Worm (Caenorhabditis elegans): Measurements from ENCODE around the gene asm-1.

The asm-1 gene

ce11 chrII:6891838-6892237 is 18.0 kb upstream of the asm-1 start (continued):
- TF ChIP-seq rcor-1 (GFP tag; IDR thresholded peaks at IDR 0.05) = no peak
- no peak for TF ChIP-seq K12H6.12 (tag; optimal IDR thresholded peaks at IDR 0.05)
- TF ChIP-seq lir-1 (GFP tag; conservative IDR thresholded peaks at IDR 0.05) = 0 out of 2 replicates have a peak, but pooled peaks have one; percentile 50
- no peak for TF ChIP-seq aptf-2 (GFP tag; conservative IDR thresholded peaks at IDR 0.05)
- no peak for TF ChIP-seq F39B2.1 (GFP tag; IDR thresholded peaks at IDR 0.05)
- no peak for TF ChIP-seq hlh-12 (tag; optimal IDR thresholded peaks at IDR 0.05)
- TF ChIP-seq madf-10 (tag; optimal IDR thresholded peaks at IDR 0.05) = no peak
- no peak for TF ChIP-seq F10E7.11 (tag; optimal IDR thresholded peaks at IDR 0.05)
- no peak for TF ChIP-seq F49E8.2 (tag; optimal IDR thresholded peaks at IDR 0.05; ENCODE audit: insufficient read depth)
- TF ChIP-seq B0261.1 (tag; optimal IDR thresholded peaks at IDR 0.05) = no peak
- TF ChIP-seq F57C9.4 (tag; optimal IDR thresholded peaks at IDR 0.05) = no peak
- no peak for TF ChIP-seq egl-44 (GFP tag; IDR thresholded peaks at IDR 0.05)
- no peak for TF ChIP-seq D2030.7 (GFP tag; IDR thresholded peaks at IDR 0.05)
- TF ChIP-seq snpc-4 (GFP tag; optimal IDR thresholded peaks at IDR 0.05) = no peak
- TF ChIP-seq snpc-4 (tag; optimal IDR thresholded peaks at IDR 0.05) = no peak
- no peak for TF ChIP-seq hmg-1.2 (GFP tag; IDR thresholded peaks at IDR 0.05)
- TF ChIP-seq hrde-1 (tag; optimal IDR thresholded peaks at IDR 0.05; ENCODE audit: borderline replicate concordance) = no peak
- no peak for TF ChIP-seq ets-4 (GFP tag; optimal IDR thresholded peaks at IDR 0.05)
- TF ChIP-seq C06A6.2 (GFP tag; conservative IDR thresholded peaks at IDR 0.05) = no peak
- TF ChIP-seq tbp1 (GFP tag; optimal IDR thresholded peaks at IDR 0.05) = peak; percentile 36
- no peak for TF ChIP-seq rpc-1 (optimal IDR thresholded peaks at IDR 0.05)
- TF ChIP-seq rpc-1 (tag; optimal IDR thresholded peaks at IDR 0.05) = no peak
- TF ChIP-seq Y53G8AR.9 (GFP tag; conservative IDR thresholded peaks at IDR 0.05) = no peak
- no peak for TF ChIP-seq egl-18 (GFP tag; IDR thresholded peaks at IDR 0.05)
- no peak for TF ChIP-seq tbx-9 (tag; optimal IDR thresholded peaks at IDR 0.05; ENCODE audit: borderline replicate concordance)
- no peak for TF ChIP-seq him-1 (tag; optimal IDR thresholded peaks at IDR 0.05)
- TF ChIP-seq pha-4 (tag; optimal IDR thresholded peaks at IDR 0.05) = no peak
- no peak for TF ChIP-seq madf-8 (GFP tag; conservative IDR thresholded peaks at IDR 0.05)
- no peak for TF ChIP-seq nfya-1 (tag; optimal IDR thresholded peaks at IDR 0.05; ENCODE audit: borderline replicate concordance, insufficient read depth)
- TF ChIP-seq B0035.1 (tag; optimal IDR thresholded peaks at IDR 0.05) = no peak
- TF ChIP-seq ceh-100 (GFP tag; IDR thresholded peaks at IDR 0.05) = no peak
- no peak for TF ChIP-seq attf-3 (GFP tag; conservative IDR thresholded peaks at IDR 0.05)
- TF ChIP-seq cebp-2 (GFP tag; IDR thresholded peaks at IDR 0.05) = no peak
- no peak for TF ChIP-seq snpc-1.3 (tag; optimal IDR thresholded peaks at IDR 0.05; ENCODE audit: insufficient read depth)
- TF ChIP-seq ceh-40 (GFP tag; IDR thresholded peaks at IDR 0.05) = no peak
- no peak for TF ChIP-seq nhr-27 (tag; optimal IDR thresholded peaks at IDR 0.05)
- no peak for TF ChIP-seq zim-3 (tag; optimal IDR thresholded peaks at IDR 0.05)
- peak; percentile 5 for TF ChIP-seq lin-40 (tag; optimal IDR thresholded peaks at IDR 0.05)
- no peak for TF ChIP-seq ama-1 (optimal IDR thresholded peaks at IDR 0.05)
- TF ChIP-seq ama-1 (GFP tag; optimal IDR thresholded peaks at IDR 0.05) = no peak
- TF ChIP-seq hmg-20 (GFP tag; IDR thresholded peaks at IDR 0.05) = no peak
- TF ChIP-seq Y79H2A.3 (GFP tag; conservative IDR thresholded peaks at IDR 0.05) = no peak
- no peak for TF ChIP-seq B0336.3 (GFP tag; IDR thresholded peaks at IDR 0.05)
- TF ChIP-seq Y67H2A.10 (GFP tag; conservative IDR thresholded peaks at IDR 0.05) = no peak
- TF ChIP-seq sdz-38 (tag; optimal IDR thresholded peaks at IDR 0.05) = no peak
- TF ChIP-seq tlf-1 (GFP tag; optimal IDR thresholded peaks at IDR 0.05) = no peak
- peak; percentile 33 for TF ChIP-seq nhr-80 (tag; optimal IDR thresholded peaks at IDR 0.05)
- TF ChIP-seq ztf-28 (GFP tag; IDR thresholded peaks at IDR 0.05) = no peak
- TF ChIP-seq lag-1 (GFP tag; IDR thresholded peaks at IDR 0.05) = no peak
- no peak for TF ChIP-seq lin-26 (GFP tag; IDR thresholded peaks at IDR 0.05)
- no peak for TF ChIP-seq fkh-3 (tag; optimal IDR thresholded peaks at IDR 0.05)

Data from whole organism, young adult.